Fruit fly (Drosophila melanogaster): ENCODE results near the gene CG16721.

The CG16721 gene

dm6 chrX:5879543-5879943, at the start of gene CG16721, which contains the start of gene Usp30 (continued):
- TF ChIP-seq Rx (GFP tag; IDR thresholded peaks at IDR 0.05): no peak
- TF ChIP-seq sim (GFP tag; IDR thresholded peaks at IDR 0.05): no peak
- no peak for TF ChIP-seq Elba2 (GFP tag; optimal IDR thresholded peaks at IDR 0.05)
- TF ChIP-seq D19B (GFP tag; optimal IDR thresholded peaks at IDR 0.05): no peak
- no peak for TF ChIP-seq CG7357 (GFP tag; IDR thresholded peaks at IDR 0.05)
- TF ChIP-seq dan (GFP tag; IDR thresholded peaks at IDR 0.05): no peak
- no peak for TF ChIP-seq CG13775 (GFP tag; optimal IDR thresholded peaks at IDR 0.05)
- peak; percentile 87 for TF ChIP-seq CG34224 (GFP tag; IDR thresholded peaks at IDR 0.05; ENCODE audit: partially characterized antibody)
- TF ChIP-seq psq (GFP tag; optimal IDR thresholded peaks at IDR 0.05): no peak
- peak; percentile 40; the same call in 1 of the 2 replicates for TF ChIP-seq CG11247 (GFP tag; IDR thresholded peaks at IDR 0.05)
- no peak for TF ChIP-seq gsb (GFP tag; IDR thresholded peaks at IDR 0.05)
- TF ChIP-seq CG14667 (GFP tag; IDR thresholded peaks at IDR 0.05): no peak
- no peak for TF ChIP-seq tup (GFP tag; optimal IDR thresholded peaks at IDR 0.05)
- no peak for TF ChIP-seq CG7745 (tag; optimal IDR thresholded peaks at IDR 0.05)
- TF ChIP-seq Max (GFP tag; optimal IDR thresholded peaks at IDR 0.05): peak; percentile 39
- TF ChIP-seq Hsf (GFP tag; optimal IDR thresholded peaks at IDR 0.05): peak; percentile 22
- TF ChIP-seq Xbp1 (GFP tag; optimal IDR thresholded peaks at IDR 0.05): peak; percentile 40
- TF ChIP-seq CG4730 (GFP tag; IDR thresholded peaks at IDR 0.05): no peak
- no peak for TF ChIP-seq CG5180 (GFP tag; optimal IDR thresholded peaks at IDR 0.05)
- TF ChIP-seq Atf-2 (GFP tag; optimal IDR thresholded peaks at IDR 0.05): no peak
- TF ChIP-seq CG14965 (GFP tag; optimal IDR thresholded peaks at IDR 0.05; ENCODE audit: borderline replicate concordance): no peak
- peak; percentile 9 for TF ChIP-seq Abd-B (GFP tag; optimal IDR thresholded peaks at IDR 0.05)
- TF ChIP-seq CG3995 (GFP tag; optimal IDR thresholded peaks at IDR 0.05): peak; percentile 20
- TF ChIP-seq trh (GFP tag; optimal IDR thresholded peaks at IDR 0.05): no peak
- TF ChIP-seq HHEX (GFP tag; optimal IDR thresholded peaks at IDR 0.05): no peak
- no peak for TF ChIP-seq CG7372 (GFP tag; IDR thresholded peaks at IDR 0.05)
- TF ChIP-seq CG12769 (tag; optimal IDR thresholded peaks at IDR 0.05): no peak
- TF ChIP-seq Jarid2 (GFP tag; optimal IDR thresholded peaks at IDR 0.05): no peak
- peak; percentile 13 for TF ChIP-seq nmo (GFP tag; optimal IDR thresholded peaks at IDR 0.05)
- no peak for TF ChIP-seq C15 (GFP tag; IDR thresholded peaks at IDR 0.05)
- peak; percentile 65 for TF ChIP-seq Myb (GFP tag; optimal IDR thresholded peaks at IDR 0.05)
- TF ChIP-seq CG10209 (GFP tag; optimal IDR thresholded peaks at IDR 0.05): no peak
- TF ChIP-seq Doc2 (GFP tag; IDR thresholded peaks at IDR 0.05): no peak
- TF ChIP-seq CG4707 (GFP tag; optimal IDR thresholded peaks at IDR 0.05): no peak
- no peak for TF ChIP-seq CG2678 (tag; optimal IDR thresholded peaks at IDR 0.05)
- TF ChIP-seq CG12104 (GFP tag; optimal IDR thresholded peaks at IDR 0.05): no peak
- peak; percentile 62 for TF ChIP-seq CG18599 (GFP tag; optimal IDR thresholded peaks at IDR 0.05)
- no peak for TF ChIP-seq B-H1 (GFP tag; IDR thresholded peaks at IDR 0.05)
- TF ChIP-seq Dip3 (GFP tag; optimal IDR thresholded peaks at IDR 0.05): peak; percentile 58
- no peak for TF ChIP-seq CG6689 (GFP tag; IDR thresholded peaks at IDR 0.05)
- TF ChIP-seq Sox102F (GFP tag; optimal IDR thresholded peaks at IDR 0.05): no peak
- peak; percentile 57 for TF ChIP-seq CG9609 (GFP tag; optimal IDR thresholded peaks at IDR 0.05)
- peak; percentile 29 for TF ChIP-seq CG12299 (tag; optimal IDR thresholded peaks at IDR 0.05)
- no peak for TF ChIP-seq cas (GFP tag; IDR thresholded peaks at IDR 0.05)
- TF ChIP-seq CG4617 (GFP tag; optimal IDR thresholded peaks at IDR 0.05; ENCODE audit: borderline replicate concordance): peak; percentile 59
- TF ChIP-seq Nf-YA (GFP tag; IDR thresholded peaks at IDR 0.05): no peak
- peak; percentile 75 for TF ChIP-seq CG16813 (GFP tag; IDR thresholded peaks at IDR 0.05; ENCODE audit: partially characterized antibody)
- peak; percentile 58 for TF ChIP-seq CG18476 (GFP tag; optimal IDR thresholded peaks at IDR 0.05)
- no peak for TF ChIP-seq Neu2 (GFP tag; optimal IDR thresholded peaks at IDR 0.05; ENCODE audit: borderline replicate concordance)
- no peak for TF ChIP-seq Eip74EF (GFP tag; optimal IDR thresholded peaks at IDR 0.05)
- TF ChIP-seq jigr1 (GFP tag; IDR thresholded peaks at IDR 0.05): no peak
